Fruit fly (Drosophila melanogaster): ENCODE data around the gene CG6712.
A peak's percentile ranks its signal among the peaks of the same experiment; 100 is the strongest.

Gene CG6712

dm6 chr2L:12103231-12104210, 7.2 kb upstream of the CG6712 start, which contains the start of the genes Patsas and ThrRS (continued):
- peak; percentile 93 for TF ChIP-seq CG9817 (tag; optimal IDR thresholded peaks at IDR 0.05)
- TF ChIP-seq CG42726 (GFP tag; IDR thresholded peaks at IDR 0.05; ENCODE audit: partially characterized antibody), result no peak
- peak; percentile 79 for TF ChIP-seq gfzf (GFP tag; optimal IDR thresholded peaks at IDR 0.05)
- TF ChIP-seq Stat92E (GFP tag; optimal IDR thresholded peaks at IDR 0.05), result no peak
- TF ChIP-seq ATbp (GFP tag; optimal IDR thresholded peaks at IDR 0.05), result peak; percentile 73
- no peak for TF ChIP-seq CG17568 (GFP tag; optimal IDR thresholded peaks at IDR 0.05)
- no peak for TF ChIP-seq CG14860 (GFP tag; IDR thresholded peaks at IDR 0.05; ENCODE audit: partially characterized antibody)
- peak; percentile 92 for TF ChIP-seq dysf (GFP tag; IDR thresholded peaks at IDR 0.05)
- TF ChIP-seq dm (GFP tag; optimal IDR thresholded peaks at IDR 0.05), result peak; percentile 61
- peak; percentile 86 for TF ChIP-seq Aef1 (GFP tag; IDR thresholded peaks at IDR 0.05)
- peak; percentile 87 for TF ChIP-seq az2 (GFP tag; optimal IDR thresholded peaks at IDR 0.05)
- TF ChIP-seq CG18764 (GFP tag; optimal IDR thresholded peaks at IDR 0.05), result peak; percentile 79
- TF ChIP-seq onecut (GFP tag; IDR thresholded peaks at IDR 0.05), result peak; percentile 97
- peak; percentile 95 for TF ChIP-seq CG17361 (GFP tag; IDR thresholded peaks at IDR 0.05)
- TF ChIP-seq Atf3 (GFP tag; optimal IDR thresholded peaks at IDR 0.05), result peak; percentile 73
- TF ChIP-seq Eip74EF (GFP tag; optimal IDR thresholded peaks at IDR 0.05), result no peak
- peak; percentile 92 for TF ChIP-seq CG12391 (tag; optimal IDR thresholded peaks at IDR 0.05)
- peak; percentile 14 for TF ChIP-seq nom (GFP tag; optimal IDR thresholded peaks at IDR 0.05)
- peak; percentile 78 for TF ChIP-seq CG10366 (GFP tag; IDR thresholded peaks at IDR 0.05)
- peak; percentile 75 for TF ChIP-seq Dp (GFP tag; optimal IDR thresholded peaks at IDR 0.05)
- peak; percentile 67 for TF ChIP-seq CG6654 (GFP tag; optimal IDR thresholded peaks at IDR 0.05)
- no peak for TF ChIP-seq kni (GFP tag; optimal IDR thresholded peaks at IDR 0.05)
- TF ChIP-seq CG8765 (GFP tag; IDR thresholded peaks at IDR 0.05), result no peak
- peak; percentile 19 for TF ChIP-seq CG4282 (GFP tag; optimal IDR thresholded peaks at IDR 0.05)
- TF ChIP-seq CG11093 (GFP tag; IDR thresholded peaks at IDR 0.05), result peak; percentile 74; the same call in 2 of the 3 replicates
- peak; percentile 52 for TF ChIP-seq Adf1 (GFP tag; IDR thresholded peaks at IDR 0.05)
- TF ChIP-seq ranshi (GFP tag; IDR thresholded peaks at IDR 0.05), result peak; percentile 86
- peak; percentile 55 for TF ChIP-seq CHES-1-like (GFP tag; optimal IDR thresholded peaks at IDR 0.05)
- peak; percentile 69 for TF ChIP-seq cwo (GFP tag; optimal IDR thresholded peaks at IDR 0.05)
- TF ChIP-seq CG1602 (GFP tag; optimal IDR thresholded peaks at IDR 0.05), result peak; percentile 86
- TF ChIP-seq Lpt (GFP tag; optimal IDR thresholded peaks at IDR 0.05), result no peak
- no peak for TF ChIP-seq Sox100B (GFP tag; optimal IDR thresholded peaks at IDR 0.05)
- TF ChIP-seq pfk (GFP tag; optimal IDR thresholded peaks at IDR 0.05), result no peak
- TF ChIP-seq CG6254 (GFP tag; optimal IDR thresholded peaks at IDR 0.05), result no peak
- TF ChIP-seq Gug (GFP tag; IDR thresholded peaks at IDR 0.05), result peak; percentile 73; the same call in 3 of the 4 replicates
- TF ChIP-seq gro (GFP tag; optimal IDR thresholded peaks at IDR 0.05), result peak; percentile 46
- peak; percentile 24 for TF ChIP-seq CG12071 (GFP tag; optimal IDR thresholded peaks at IDR 0.05)
- peak; percentile 75 for TF ChIP-seq Spps (tag; optimal IDR thresholded peaks at IDR 0.05)
- no peak for TF ChIP-seq Trl (optimal IDR thresholded peaks at IDR 0.05)
- peak; percentile 71 for TF ChIP-seq Trl (GFP tag; optimal IDR thresholded peaks at IDR 0.05)
- TF ChIP-seq CG10565 (GFP tag; optimal IDR thresholded peaks at IDR 0.05), result peak; percentile 31
- no peak for TF ChIP-seq pita (GFP tag; optimal IDR thresholded peaks at IDR 0.05)
- TF ChIP-seq CG8281 (tag; optimal IDR thresholded peaks at IDR 0.05), result peak; percentile 68
- TF ChIP-seq pho (GFP tag; optimal IDR thresholded peaks at IDR 0.05), result peak; percentile 62
- peak; percentile 73 for TF ChIP-seq CG10462 (GFP tag; optimal IDR thresholded peaks at IDR 0.05)
- TF ChIP-seq Hr51 (GFP tag; optimal IDR thresholded peaks at IDR 0.05), result peak; percentile 78 to 88
- peak; percentile 68; the same call in 1 of the 2 replicates for TF ChIP-seq Atf6 (GFP tag; IDR thresholded peaks at IDR 0.05)
- TF ChIP-seq CG3163 (GFP tag; optimal IDR thresholded peaks at IDR 0.05), result peak; percentile 38

Data from whole organism, embryonic.